Fruit fly (Drosophila melanogaster): Measurements from ENCODE around the gene Alms1b.

Alms1b gene

dm6 chrX:4610481-4610880 is 20.3 kb downstream of the Alms1b start (continued):
- TF ChIP-seq HLH54F (GFP tag; optimal IDR thresholded peaks at IDR 0.05) (peak; percentile 35), CG16815 (GFP tag; optimal IDR thresholded peaks at IDR 0.05) (no peak), CG10565 (GFP tag; optimal IDR thresholded peaks at IDR 0.05) (no peak), Dbx (GFP tag; IDR thresholded peaks at IDR 0.05) (0 out of 3 replicates have a peak, but pooled peaks have one; percentile 23), Jarid2 (GFP tag; optimal IDR thresholded peaks at IDR 0.05) (no peak), amos (GFP tag; IDR thresholded peaks at IDR 0.05; ENCODE audit: partially characterized antibody) (no peak), fd102C (GFP tag; optimal IDR thresholded peaks at IDR 0.05) (no peak), CG10274 (GFP tag; optimal IDR thresholded peaks at IDR 0.05) (no peak), Hey (tag; optimal IDR thresholded peaks at IDR 0.05) (peak; percentile 23), CG18764 (GFP tag; optimal IDR thresholded peaks at IDR 0.05) (no peak), CG7556 (GFP tag; optimal IDR thresholded peaks at IDR 0.05) (no peak), CG17612 (GFP tag; IDR thresholded peaks at IDR 0.05) (no peak), ase (GFP tag; IDR thresholded peaks at IDR 0.05) (no peak), lbe (GFP tag; optimal IDR thresholded peaks at IDR 0.05) (peak; percentile 93), CG4424 (GFP tag; optimal IDR thresholded peaks at IDR 0.05) (no peak), onecut (GFP tag; IDR thresholded peaks at IDR 0.05) (no peak), H15 (GFP tag; IDR thresholded peaks at IDR 0.05) (no peak), CG31224 (GFP tag; IDR thresholded peaks at IDR 0.05) (no peak), cg (GFP tag; optimal IDR thresholded peaks at IDR 0.05) (no peak), scrt (GFP tag; optimal IDR thresholded peaks at IDR 0.05) (peak; percentile 19), Oli (tag; optimal IDR thresholded peaks at IDR 0.05) (no peak), Hsf (GFP tag; optimal IDR thresholded peaks at IDR 0.05) (no peak), Hr78 (GFP tag; optimal IDR thresholded peaks at IDR 0.05) (no peak), Dip3 (GFP tag; optimal IDR thresholded peaks at IDR 0.05) (peak; percentile 16), CG1832 (GFP tag; optimal IDR thresholded peaks at IDR 0.05) (no peak), ssp (GFP tag; IDR thresholded peaks at IDR 0.05) (no peak), Kr (GFP tag; optimal IDR thresholded peaks at IDR 0.05) (no peak), vfl (GFP tag; optimal IDR thresholded peaks at IDR 0.05) (no peak), Sox102F (GFP tag; optimal IDR thresholded peaks at IDR 0.05) (peak; percentile 8), CG9817 (tag; optimal IDR thresholded peaks at IDR 0.05) (no peak), Sin3A (optimal IDR thresholded peaks at IDR 0.05) (no peak), CG11456 (GFP tag; IDR thresholded peaks at IDR 0.05) (no peak), CG3995 (GFP tag; optimal IDR thresholded peaks at IDR 0.05) (no peak), Elba2 (GFP tag; optimal IDR thresholded peaks at IDR 0.05) (no peak), caup (GFP tag; optimal IDR thresholded peaks at IDR 0.05; ENCODE audit: severe bottlenecking) (peak; percentile 63), CG10431 (GFP tag; optimal IDR thresholded peaks at IDR 0.05) (no peak), CG34422 (GFP tag; IDR thresholded peaks at IDR 0.05) (no peak), wor (GFP tag; IDR thresholded peaks at IDR 0.05) (no peak), tgo (GFP tag; IDR thresholded peaks at IDR 0.05) (no peak), CG6854 (GFP tag; optimal IDR thresholded peaks at IDR 0.05) (no peak), lilli (GFP tag; optimal IDR thresholded peaks at IDR 0.05) (no peak), CG11560 (tag; IDR thresholded peaks at IDR 0.05) (no peak), CG6175 (GFP tag; IDR thresholded peaks at IDR 0.05) (no peak), CG5180 (GFP tag; optimal IDR thresholded peaks at IDR 0.05) (no peak), CG12744 (GFP tag; optimal IDR thresholded peaks at IDR 0.05) (no peak), pho (GFP tag; optimal IDR thresholded peaks at IDR 0.05) (peak; percentile 46), CG6813 (GFP tag; optimal IDR thresholded peaks at IDR 0.05) (peak; percentile 39), CG5953 (GFP tag; IDR thresholded peaks at IDR 0.05) (no peak), wek (GFP tag; optimal IDR thresholded peaks at IDR 0.05) (peak; percentile 33), sens-2 (GFP tag; IDR thresholded peaks at IDR 0.05) (no peak), CG10543 (GFP tag; optimal IDR thresholded peaks at IDR 0.05) (no peak), B-H1 (GFP tag; IDR thresholded peaks at IDR 0.05) (no peak)
